Fruit fly (Drosophila melanogaster) whole organism, embryonic: ENCODE data around the gene nwk.

Experiments
- B-H2 ChIP-seq: fragments of 200-800 bp; sonication (Bioruptor generic); optimal IDR thresholded peaks from 2 replicates; lab custom pipeline; 2018; ENCODE audit warnings: missing biosample characterization, mild to moderate bottlenecking, missing genetic modification characterization
- CG32532 ChIP-seq: fragments of 200-800 bp; sonication (Bioruptor generic); IDR thresholded peaks from 2 replicates; pipeline ENCODE4 v1.3.6; 2022; ENCODE audit warnings: missing biosample characterization, missing genetic modification characterization

DNA sequence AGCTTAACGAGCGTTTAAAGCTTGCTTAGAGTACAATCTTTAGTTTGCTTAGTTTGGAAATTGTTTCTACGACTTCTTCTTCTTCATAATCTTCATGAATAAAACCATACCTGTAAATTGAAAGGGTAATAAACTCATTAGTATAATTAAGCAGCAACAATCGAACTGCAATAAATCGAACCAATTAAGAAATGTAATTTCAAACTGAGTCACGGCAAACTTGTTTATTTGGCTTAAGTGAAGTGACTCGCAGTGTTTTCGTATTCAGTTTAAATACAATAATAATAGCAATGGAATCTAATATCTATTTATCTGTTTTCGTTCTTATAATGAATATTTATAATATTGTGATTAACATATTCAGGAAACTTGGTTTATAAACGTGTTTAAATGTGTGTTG, 1.9 kb upstream of the nwk start:
- TF ChIP-seq B-H2 (GFP tag; lab: Kevin White, UChicago) (no peak), CG32532 (no peak)
